Fruit fly (Drosophila melanogaster): ENCODE data around the gene Sur-8.

Sur-8 gene

DNA sequence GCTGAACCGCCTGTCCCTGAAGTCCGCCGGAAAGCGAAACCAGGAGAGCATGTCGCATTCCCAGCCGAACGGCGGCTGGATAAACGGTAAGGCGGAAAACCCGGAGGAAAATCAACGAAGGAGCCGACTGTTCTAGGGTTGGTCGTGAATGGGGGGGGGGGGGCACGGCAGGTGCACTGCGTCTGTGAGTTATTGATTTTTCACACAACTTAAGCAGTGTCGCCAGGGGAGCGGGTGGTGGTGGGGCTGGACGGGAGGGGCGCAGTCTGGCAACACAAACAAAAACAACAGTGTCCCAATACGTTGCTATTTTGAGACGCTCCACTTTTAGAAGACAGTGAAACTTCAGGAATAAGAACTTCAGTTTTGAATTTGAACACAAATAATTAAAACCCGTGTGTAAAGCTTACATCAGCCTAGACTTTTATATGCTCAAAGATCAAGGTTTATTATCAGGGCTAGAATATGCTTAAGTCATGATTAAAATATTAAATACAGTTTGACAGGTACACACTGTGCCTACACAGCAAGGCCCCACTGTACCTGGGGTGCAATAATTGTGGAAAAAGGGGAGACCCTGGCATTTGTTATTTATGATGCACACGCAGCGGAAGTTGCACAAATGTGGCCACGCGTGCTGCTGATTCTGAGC is 16.0 kb downstream of the Sur-8 start:
- TF ChIP-seq Hnf4 (GFP tag; optimal IDR thresholded peaks at IDR 0.05): peak; percentile 69
- TF ChIP-seq CG9705 (GFP tag; optimal IDR thresholded peaks at IDR 0.05): peak; percentile 37
- TF ChIP-seq lola (GFP tag; optimal IDR thresholded peaks at IDR 0.05): no peak
- TF ChIP-seq Hr78 (GFP tag; optimal IDR thresholded peaks at IDR 0.05): no peak
- TF ChIP-seq usp (GFP tag; optimal IDR thresholded peaks at IDR 0.05): no peak
- TF ChIP-seq sv (GFP tag; optimal IDR thresholded peaks at IDR 0.05): peak; percentile 11
- TF ChIP-seq Mio (GFP tag; optimal IDR thresholded peaks at IDR 0.05): no peak
- TF ChIP-seq Vsx2 (GFP tag; optimal IDR thresholded peaks at IDR 0.05; ENCODE audit: partially characterized antibody): no peak
- no peak for TF ChIP-seq tai (GFP tag; optimal IDR thresholded peaks at IDR 0.05)
- TF ChIP-seq OdsH (GFP tag; optimal IDR thresholded peaks at IDR 0.05): peak; percentile 63
- peak; percentile 5 for TF ChIP-seq Dfd (GFP tag; optimal IDR thresholded peaks at IDR 0.05)
- TF ChIP-seq Dif (GFP tag; optimal IDR thresholded peaks at IDR 0.05; ENCODE audit: partially characterized antibody): no peak
- no peak for TF ChIP-seq pan (optimal IDR thresholded peaks at IDR 0.05)
- peak; percentile 64 for TF ChIP-seq rgr (GFP tag; optimal IDR thresholded peaks at IDR 0.05)
- TF ChIP-seq dl (GFP tag; optimal IDR thresholded peaks at IDR 0.05; ENCODE audit: insufficient read depth in 1 of 2, partially characterized antibody in 2 of 2): no peak
- no peak for TF ChIP-seq brk (GFP tag; optimal IDR thresholded peaks at IDR 0.05)
- TF ChIP-seq woc (GFP tag; optimal IDR thresholded peaks at IDR 0.05): peak; percentile 52
- TF ChIP-seq br (GFP tag; optimal IDR thresholded peaks at IDR 0.05): peak; percentile 71
- no peak for TF ChIP-seq sage (GFP tag; optimal IDR thresholded peaks at IDR 0.05)
- TF ChIP-seq Myc (optimal IDR thresholded peaks at IDR 0.05): no peak
- no peak for TF ChIP-seq Rel (GFP tag; optimal IDR thresholded peaks at IDR 0.05)
- peak; percentile 83 for TF ChIP-seq Rel (tag; optimal IDR thresholded peaks at IDR 0.05)
- peak in 1 of 2 experiments; percentile 81 for TF ChIP-seq foxo (GFP tag; optimal IDR thresholded peaks at IDR 0.05)
- TF ChIP-seq HLH106 (tag; optimal IDR thresholded peaks at IDR 0.05): peak; percentile 78
- peak; percentile 84 for TF ChIP-seq h (GFP tag; optimal IDR thresholded peaks at IDR 0.05)
- peak; percentile 73 for TF ChIP-seq fru (GFP tag; optimal IDR thresholded peaks at IDR 0.05)
- no peak for TF ChIP-seq N (GFP tag; optimal IDR thresholded peaks at IDR 0.05)
- TF ChIP-seq Jra (GFP tag; optimal IDR thresholded peaks at IDR 0.05): no peak
- TF ChIP-seq CG32264 (GFP tag; optimal IDR thresholded peaks at IDR 0.05): peak; percentile 4
- no peak for TF ChIP-seq dsf (GFP tag; optimal IDR thresholded peaks at IDR 0.05; ENCODE audit: borderline replicate concordance)
- TF ChIP-seq ey (GFP tag; optimal IDR thresholded peaks at IDR 0.05): peak; percentile 69
- no peak for TF ChIP-seq jim (GFP tag; optimal IDR thresholded peaks at IDR 0.05)
- peak; percentile 48 for TF ChIP-seq Sp1 (GFP tag; optimal IDR thresholded peaks at IDR 0.05)
- TF ChIP-seq psq (GFP tag; optimal IDR thresholded peaks at IDR 0.05): peak; percentile 60
- TF ChIP-seq GATAd (GFP tag; optimal IDR thresholded peaks at IDR 0.05): no peak
- peak; percentile 65 for TF ChIP-seq dmrt93B (GFP tag; optimal IDR thresholded peaks at IDR 0.05)
- no peak for TF ChIP-seq Hr83 (GFP tag; optimal IDR thresholded peaks at IDR 0.05; ENCODE audit: poor library complexity, severe bottlenecking)
- no peak for TF ChIP-seq CrebA (GFP tag; optimal IDR thresholded peaks at IDR 0.05; ENCODE audit: borderline replicate concordance)

dm6 chr3R:17385329-17386019 is 16.8 kb downstream of the Sur-8 start:
- TF ChIP-seq tai (GFP tag; optimal IDR thresholded peaks at IDR 0.05): peak; percentile 69
- peak; percentile 66 for TF ChIP-seq rgr (GFP tag; optimal IDR thresholded peaks at IDR 0.05)
- TF ChIP-seq usp (GFP tag; optimal IDR thresholded peaks at IDR 0.05): no peak
- no peak for TF ChIP-seq CrebA (GFP tag; optimal IDR thresholded peaks at IDR 0.05; ENCODE audit: borderline replicate concordance)
- TF ChIP-seq lola (GFP tag; optimal IDR thresholded peaks at IDR 0.05): no peak
- TF ChIP-seq dl (GFP tag; optimal IDR thresholded peaks at IDR 0.05; ENCODE audit: insufficient read depth in 1 of 2, partially characterized antibody in 2 of 2): peak in 1 of 2 experiments; percentile 17
- peak; percentile 24 for TF ChIP-seq dmrt93B (GFP tag; optimal IDR thresholded peaks at IDR 0.05)
- TF ChIP-seq Dfd (GFP tag; optimal IDR thresholded peaks at IDR 0.05): no peak
- TF ChIP-seq br (GFP tag; optimal IDR thresholded peaks at IDR 0.05): peak; percentile 65
- TF ChIP-seq Mio (GFP tag; optimal IDR thresholded peaks at IDR 0.05): no peak
- peak; percentile 43 for TF ChIP-seq CG9705 (GFP tag; optimal IDR thresholded peaks at IDR 0.05)
- peak; percentile 25 for TF ChIP-seq OdsH (GFP tag; optimal IDR thresholded peaks at IDR 0.05)
- peak; percentile 58 for TF ChIP-seq jim (GFP tag; optimal IDR thresholded peaks at IDR 0.05)
- no peak for TF ChIP-seq N (GFP tag; optimal IDR thresholded peaks at IDR 0.05)
- no peak for TF ChIP-seq Dif (GFP tag; optimal IDR thresholded peaks at IDR 0.05; ENCODE audit: partially characterized antibody)
- TF ChIP-seq dsf (GFP tag; optimal IDR thresholded peaks at IDR 0.05; ENCODE audit: borderline replicate concordance): peak; percentile 60
- TF ChIP-seq fru (GFP tag; optimal IDR thresholded peaks at IDR 0.05): peak; percentile 64
- peak; percentile 83 for TF ChIP-seq Hnf4 (GFP tag; optimal IDR thresholded peaks at IDR 0.05)
- TF ChIP-seq Rel (GFP tag; optimal IDR thresholded peaks at IDR 0.05): no peak
- TF ChIP-seq Rel (tag; optimal IDR thresholded peaks at IDR 0.05): peak; percentile 99
- TF ChIP-seq GATAd (GFP tag; optimal IDR thresholded peaks at IDR 0.05): peak; percentile 30
- TF ChIP-seq brk (GFP tag; optimal IDR thresholded peaks at IDR 0.05): peak; percentile 53
- TF ChIP-seq Hr78 (GFP tag; optimal IDR thresholded peaks at IDR 0.05): no peak
- TF ChIP-seq ey (GFP tag; optimal IDR thresholded peaks at IDR 0.05): peak; percentile 46
- TF ChIP-seq Myc (optimal IDR thresholded peaks at IDR 0.05): peak; percentile 56
- TF ChIP-seq psq (GFP tag; optimal IDR thresholded peaks at IDR 0.05): peak; percentile 30
- TF ChIP-seq CG32264 (GFP tag; optimal IDR thresholded peaks at IDR 0.05): peak; percentile 52
- TF ChIP-seq foxo (GFP tag; optimal IDR thresholded peaks at IDR 0.05): peak in 1 of 2 experiments; percentile 83
- peak; percentile 57 for TF ChIP-seq HLH106 (tag; optimal IDR thresholded peaks at IDR 0.05)
- peak; percentile 2 for TF ChIP-seq woc (GFP tag; optimal IDR thresholded peaks at IDR 0.05)
- peak; percentile 69 for TF ChIP-seq h (GFP tag; optimal IDR thresholded peaks at IDR 0.05)
- peak; percentile 97 for TF ChIP-seq Vsx2 (GFP tag; optimal IDR thresholded peaks at IDR 0.05; ENCODE audit: partially characterized antibody)
- TF ChIP-seq sage (GFP tag; optimal IDR thresholded peaks at IDR 0.05): peak; percentile 37
- TF ChIP-seq pan (optimal IDR thresholded peaks at IDR 0.05): no peak
- no peak for TF ChIP-seq Abd-B (GFP tag; optimal IDR thresholded peaks at IDR 0.05)
- peak; percentile 72 for TF ChIP-seq Jra (GFP tag; optimal IDR thresholded peaks at IDR 0.05)
- peak; percentile 94 for TF ChIP-seq Hr83 (GFP tag; optimal IDR thresholded peaks at IDR 0.05; ENCODE audit: poor library complexity, severe bottlenecking)
- TF ChIP-seq Sp1 (GFP tag; optimal IDR thresholded peaks at IDR 0.05): peak; percentile 59
- peak; percentile 52 for TF ChIP-seq sv (GFP tag; optimal IDR thresholded peaks at IDR 0.05)
